Fruit fly (Drosophila melanogaster) whole organism, embryonic: ENCODE measurements around the gene Sgs5.

ENCODE experiments used
- ATbp ChIP-seq: fragments of 200-800 bp; sonication (Bioruptor generic); optimal IDR thresholded peaks from 2 replicates; lab custom pipeline; 2017; ENCODE audit warnings: missing biosample characterization, mild to moderate bottlenecking, missing genetic modification characterization, missing genetic modification reagents
- CG10565 ChIP-seq: fragments of 200-800 bp; sonication (Bioruptor generic); optimal IDR thresholded peaks from 3 replicates; lab custom pipeline; 2016; ENCODE audit warnings: missing biosample characterization, mild to moderate bottlenecking, missing genetic modification characterization
- CG10654 ChIP-seq: fragments of 200-800 bp; sonication (Bioruptor generic); optimal IDR thresholded peaks from 2 replicates; lab custom pipeline; 2016; ENCODE audit warnings: missing biosample characterization, missing genetic modification characterization
- CG11560 ChIP-seq: fragments of 200-800 bp; sonication (Bioruptor generic); IDR thresholded peaks from 3 replicates; pipeline ENCODE4 v1.3.6; 2022; ENCODE audit warnings: missing biosample characterization, missing genetic modification characterization
- CG15269 ChIP-seq: fragments of 200-800 bp; sonication (Bioruptor generic); optimal IDR thresholded peaks from 2 replicates; lab custom pipeline; 2018; ENCODE audit warnings: missing biosample characterization, mild to moderate bottlenecking, missing genetic modification characterization, moderate library complexity
- CG17361 ChIP-seq: fragments of 200-800 bp; sonication (Bioruptor generic); IDR thresholded peaks from 3 replicates; pipeline ENCODE4 v1.3.6; 2022; ENCODE audit warnings: missing biosample characterization, missing genetic modification characterization
- CG2678 ChIP-seq: fragments of 200-800 bp; sonication (Bioruptor generic); optimal IDR thresholded peaks from 3 replicates; lab custom pipeline; 2019; ENCODE audit warnings: missing biosample characterization, mild to moderate bottlenecking, missing genetic modification characterization, moderate library complexity
- CG33213 ChIP-seq: fragments of 200-800 bp; sonication (Bioruptor generic); optimal IDR thresholded peaks from 3 replicates; lab custom pipeline; 2016; ENCODE audit warnings: missing biosample characterization, missing genetic modification characterization
- CG34224 ChIP-seq: fragments of 200-800 bp; sonication (Bioruptor generic); IDR thresholded peaks from 3 replicates; pipeline ENCODE4 v1.3.6; 2022; ENCODE audit warnings: missing biosample characterization, missing genetic modification characterization; ENCODE audit not compliant: partially characterized antibody
- CG6791 ChIP-seq: fragments of 200-800 bp; sonication (Bioruptor generic); IDR thresholded peaks from 3 replicates; pipeline ENCODE4 v1.3.6; 2022; ENCODE audit warnings: missing biosample characterization, missing genetic modification characterization; ENCODE audit not compliant: partially characterized antibody
- CG7987 ChIP-seq: fragments of 200-800 bp; sonication (Bioruptor generic); optimal IDR thresholded peaks from 2 replicates; lab custom pipeline; 2018; ENCODE audit warnings: missing biosample characterization, mild to moderate bottlenecking, missing genetic modification characterization, moderate library complexity
- CG9609 ChIP-seq: fragments of 200-800 bp; sonication (Bioruptor generic); optimal IDR thresholded peaks from 3 replicates; lab custom pipeline; 2016; ENCODE audit warnings: missing biosample characterization, missing genetic modification characterization
- Dll ChIP-seq: fragments of 200-800 bp; sonication (Bioruptor generic); IDR thresholded peaks from 4 replicates; pipeline ENCODE4 v1.3.6; 2022; ENCODE audit warnings: missing biosample characterization, missing genetic modification characterization; ENCODE audit not compliant: partially characterized antibody
- HLH4C ChIP-seq: fragments of 200-800 bp; sonication (Bioruptor generic); IDR thresholded peaks from 3 replicates; pipeline ENCODE4 v1.3.6; 2022; ENCODE audit warnings: missing biosample characterization, missing genetic modification characterization; ENCODE audit not compliant: partially characterized antibody
- HmgD ChIP-seq: fragments of 200-800 bp; sonication (Bioruptor generic); optimal IDR thresholded peaks from 3 replicates; lab custom pipeline; 2016; ENCODE audit warnings: missing biosample characterization, missing genetic modification characterization
- Myb ChIP-seq: fragments of 200-800 bp; sonication (Bioruptor generic); optimal IDR thresholded peaks from 2 replicates; lab custom pipeline; 2016; ENCODE audit warnings: missing biosample characterization, missing genetic modification characterization
- NC2β ChIP-seq: fragments of 200-800 bp; sonication (Bioruptor generic); optimal IDR thresholded peaks from 2 replicates; lab custom pipeline; 2016; ENCODE audit warnings: missing biosample characterization, missing genetic modification characterization
- NfI ChIP-seq: fragments of 200-800 bp; sonication (Bioruptor generic); optimal IDR thresholded peaks from 3 replicates; lab custom pipeline; 2018; ENCODE audit warnings: missing biosample characterization, mild to moderate bottlenecking, missing genetic modification characterization, moderate library complexity
- Scr ChIP-seq: fragments of 200-800 bp; sonication (Bioruptor generic); IDR thresholded peaks from 2 replicates; pipeline ENCODE4 v1.3.6; 2022; ENCODE audit warnings: missing biosample characterization, missing genetic modification characterization; ENCODE audit not compliant: partially characterized antibody
- Tbp ChIP-seq: fragments of >200 bp; optimal IDR thresholded peaks from 2 replicates; lab custom pipeline; 2018; ENCODE audit warnings: missing biosample characterization, missing genetic modification characterization
- abd-A ChIP-seq: fragments of 200-800 bp; sonication (Bioruptor generic); optimal IDR thresholded peaks from 3 replicates; lab custom pipeline; 2019; ENCODE audit warnings: missing biosample characterization, mild to moderate bottlenecking, missing genetic modification characterization, moderate library complexity
- amos ChIP-seq: fragments of 200-800 bp; sonication (Bioruptor generic); IDR thresholded peaks from 2 replicates; pipeline ENCODE4 v1.3.6; 2022; ENCODE audit warnings: missing biosample characterization, missing genetic modification characterization; ENCODE audit not compliant: partially characterized antibody
- caup ChIP-seq: fragments of 200-800 bp; sonication (Bioruptor generic); optimal IDR thresholded peaks from 3 replicates; lab custom pipeline; 2017; ENCODE audit warnings: missing biosample characterization, mild to moderate bottlenecking, missing genetic modification characterization, moderate library complexity; ENCODE audit not compliant: severe bottlenecking
- corto ChIP-seq: fragments of 200-800 bp; sonication (Bioruptor generic); optimal IDR thresholded peaks from 2 replicates; lab custom pipeline; 2016; ENCODE audit warnings: missing biosample characterization, mild to moderate bottlenecking, missing genetic modification characterization, moderate library complexity
- ewg ChIP-seq: fragments of 200-800 bp; sonication (Bioruptor generic); optimal IDR thresholded peaks from 3 replicates; lab custom pipeline; 2017; ENCODE audit warnings: mild to moderate bottlenecking, missing biosample characterization, missing genetic modification reagents, missing genetic modification characterization
- fd3F ChIP-seq: fragments of 200-800 bp; sonication (Bioruptor generic); optimal IDR thresholded peaks from 2 replicates; lab custom pipeline; 2018; ENCODE audit warnings: missing biosample characterization, mild to moderate bottlenecking, missing genetic modification characterization, moderate library complexity
- fru ChIP-seq: fragments of >200 bp; optimal IDR thresholded peaks from 2 replicates; lab custom pipeline; 2017
- gcm ChIP-seq: fragments of 200-800 bp; sonication (Bioruptor generic); optimal IDR thresholded peaks from 2 replicates; lab custom pipeline; 2019; ENCODE audit warnings: missing biosample characterization, mild to moderate bottlenecking, missing genetic modification characterization, moderate library complexity
- hb ChIP-seq: fragments of 200-800 bp; sonication (Bioruptor generic); IDR thresholded peaks from 3 replicates; pipeline ENCODE4 v1.3.6; 2022; ENCODE audit warnings: missing biosample characterization, missing genetic modification characterization; ENCODE audit not compliant: partially characterized antibody
- hkb ChIP-seq, 2 experiments: fragments of 200-800 bp in 1 of 2; fragments of >200 bp in 1 of 2; sonication (Bioruptor generic) in 1 of 2; IDR thresholded peaks in 1 of 2; optimal IDR thresholded peaks in 1 of 2; 2 replicates each; pipeline versions ENCODE4 v1.3.6 to Lab custom; 2017 to 2022; ENCODE audit warnings: missing biosample characterization in 1 of 2, missing genetic modification characterization in 1 of 2
- kah ChIP-seq: fragments of 200-800 bp; sonication (Bioruptor generic); optimal IDR thresholded peaks from 2 replicates; lab custom pipeline; 2018; ENCODE audit warnings: missing biosample characterization, mild to moderate bottlenecking, missing genetic modification characterization
- mirr ChIP-seq: fragments of 200-800 bp; sonication (Bioruptor generic); optimal IDR thresholded peaks from 3 replicates; lab custom pipeline; 2018; ENCODE audit warnings: missing biosample characterization, mild to moderate bottlenecking, missing genetic modification characterization
- mld ChIP-seq: fragments of 200-800 bp; sonication (Bioruptor generic); IDR thresholded peaks from 3 replicates; pipeline ENCODE4 v1.3.6; 2022; ENCODE audit warnings: missing biosample characterization, missing genetic modification characterization; ENCODE audit not compliant: partially characterized antibody
- nerfin-2 ChIP-seq: fragments of 200-800 bp; sonication (Bioruptor generic); IDR thresholded peaks from 2 replicates; pipeline ENCODE4 v1.3.6; 2022; ENCODE audit warnings: missing biosample characterization, missing genetic modification characterization; ENCODE audit not compliant: partially characterized antibody
- sens ChIP-seq: fragments of 200-800 bp; sonication (Bioruptor generic); peaks from one replicate; lab custom pipeline; 2016; ENCODE audit warnings: missing biosample characterization, missing genetic modification characterization
- sim ChIP-seq: fragments of 200-800 bp; sonication (Bioruptor generic); IDR thresholded peaks from 2 replicates; pipeline ENCODE4 v1.3.6; 2022; ENCODE audit warnings: missing biosample characterization, missing genetic modification characterization
- ssp ChIP-seq: fragments of 200-800 bp; sonication (Bioruptor generic); IDR thresholded peaks from 2 replicates; pipeline ENCODE4 v1.3.6; 2022; ENCODE audit warnings: missing biosample characterization, missing genetic modification characterization
- stc ChIP-seq: fragments of 200-800 bp; sonication (Bioruptor generic); IDR thresholded peaks from 2 replicates; pipeline ENCODE4 v1.3.6; 2022; ENCODE audit warnings: missing biosample characterization, missing genetic modification characterization
- trh ChIP-seq: fragments of 200-800 bp; sonication (Bioruptor generic); optimal IDR thresholded peaks from 2 replicates; lab custom pipeline; 2016; ENCODE audit warnings: missing biosample characterization, missing genetic modification characterization
- zf30C ChIP-seq: fragments of 200-800 bp; sonication (Bioruptor generic); optimal IDR thresholded peaks from 3 replicates; lab custom pipeline; 2018; ENCODE audit warnings: missing biosample characterization, mild to moderate bottlenecking, missing genetic modification characterization

Sgs5 gene

DNA sequence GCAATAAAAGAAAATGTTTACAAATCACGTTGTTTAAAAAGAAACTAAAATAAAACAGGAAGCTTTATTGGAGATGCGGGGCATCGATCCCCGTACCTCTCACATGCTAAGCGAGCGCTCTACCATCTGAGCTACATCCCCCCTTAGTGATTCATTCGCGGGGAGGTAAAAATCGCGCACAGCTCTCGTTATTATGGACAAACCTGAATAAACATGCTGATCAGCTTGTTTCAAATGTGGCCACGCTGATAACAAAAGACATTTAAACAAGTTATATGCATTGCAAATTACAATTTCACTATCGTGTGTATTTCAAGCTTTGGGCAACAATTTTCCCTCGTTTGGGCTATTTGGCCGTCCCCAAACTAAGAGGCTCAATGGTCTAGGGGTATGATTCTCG is 50.1 kb downstream of the Sgs5 start (continued):
- TF ChIP-seq CG15269 (tag; lab: Kevin White, UChicago) (no peak), CG7987 (GFP tag; lab: Kevin White, UChicago) (no peak), NC2β (no peak), ssp (no peak), ATbp (GFP tag; lab: Kevin White, UChicago) (no peak), Myb (GFP tag; lab: Kevin White, UChicago) (no peak), fru (lab: Kevin White, UChicago) (no peak), stc (GFP tag; lab: Robert Waterston, UW) (no peak), fd3F (GFP tag; lab: Kevin White, UChicago) (no peak), hkb (optimal IDR thresholded peaks at IDR 0.05; lab: Kevin White, UChicago) (no peak), hkb (GFP tag; IDR thresholded peaks at IDR 0.05; lab: Robert Waterston, UW) (peak; percentile 16; the same call in 1 of the 2 replicates), trh (GFP tag; lab: Kevin White, UChicago) (no peak), sim (GFP tag; lab: Robert Waterston, UW) (no peak), CG33213 (GFP tag; lab: Kevin White, UChicago) (no peak), hb (GFP tag; lab: Robert Waterston, UW) (peak; percentile 48; the same call in 1 of the 3 replicates), abd-A (tag; lab: Kevin White, UChicago) (peak; percentile 36), CG34224 (peak; percentile 54; the same call in 1 of the 3 replicates), CG10654 (GFP tag; lab: Kevin White, UChicago) (no peak), nerfin-2 (GFP tag; lab: Robert Waterston, UW) (peak; percentile 67), Tbp (GFP tag; lab: Kevin White, UChicago) (no peak), zf30C (GFP tag; lab: Kevin White, UChicago) (no peak), gcm (no peak), HmgD (GFP tag; lab: Kevin White, UChicago) (no peak), CG11560 (tag; lab: Robert Waterston, UW) (no peak), CG9609 (GFP tag; lab: Kevin White, UChicago) (no peak), CG6791 (GFP tag; lab: Robert Waterston, UW) (peak; percentile 60; the same call in 1 of the 3 replicates), kah (no peak), sens (peak; percentile 79), mirr (peak; percentile 44), CG17361 (no peak), CG2678 (tag; lab: Kevin White, UChicago) (peak; percentile 0), amos (GFP tag; lab: Robert Waterston, UW) (peak; percentile 42; the same call in 1 of the 2 replicates), corto (GFP tag; lab: Kevin White, UChicago) (no peak), mld (GFP tag; lab: Robert Waterston, UW) (no peak), CG10565 (GFP tag; lab: Kevin White, UChicago) (no peak), Dll (GFP tag; lab: Robert Waterston, UW) (peak; percentile 34; the same call in 1 of the 4 replicates), caup (GFP tag; lab: Kevin White, UChicago) (no peak), Scr (peak; percentile 53), HLH4C (GFP tag; lab: Robert Waterston, UW) (peak; percentile 59), ewg (no peak), NfI (GFP tag; lab: Kevin White, UChicago) (no peak)
